Worm (Caenorhabditis elegans) whole organism, young adult: ENCODE data around the gene srh-46.

Experiments used
- B0019.2 ChIP-seq: fragments of 200-800 bp; sonication (Bioruptor generic); conservative IDR thresholded peaks from 2 replicates; pipeline ENCODE4 v1.3.6; 2022; ENCODE audit warnings: missing genetic modification reagents, missing genetic modification characterization, missing compliant biosample characterization
- B0035.1 ChIP-seq: sonication (generic microtip); optimal IDR thresholded peaks from 2 replicates; lab custom pipeline; 2016; ENCODE audit warnings: missing genetic modification characterization, mild to moderate bottlenecking, missing compliant biosample characterization, missing genotype, missing genetic modification reagents
- F10E7.11 ChIP-seq: sonication (generic microtip); optimal IDR thresholded peaks from 2 replicates; lab custom pipeline; 2017; ENCODE audit warnings: mild to moderate bottlenecking, missing genetic modification characterization, moderate library complexity, missing compliant biosample characterization
- F23B12.7 ChIP-seq: sonication (generic microtip); optimal IDR thresholded peaks from 2 replicates; lab custom pipeline; 2017; ENCODE audit warnings: missing genetic modification characterization, mild to moderate bottlenecking, missing compliant biosample characterization, antibody characterized with exemption, moderate library complexity; ENCODE audit not compliant: insufficient read depth
- F37B4.10 ChIP-seq: fragments of 200-800 bp; sonication (Bioruptor generic); IDR thresholded peaks from 2 replicates; pipeline ENCODE4 v1.3.6; 2022; ENCODE audit warnings: missing genetic modification characterization, missing compliant biosample characterization
- F55B11.4 ChIP-seq: sonication (generic microtip); optimal IDR thresholded peaks from 2 replicates; lab custom pipeline; 2016; ENCODE audit warnings: missing compliant biosample characterization, missing genetic modification characterization, borderline replicate concordance; ENCODE audit not compliant: insufficient read depth
- K11D2.4 ChIP-seq: fragments of 200-800 bp; sonication (Bioruptor generic); IDR thresholded peaks from 2 replicates; pipeline ENCODE4 v1.3.6; 2022; ENCODE audit warnings: missing genetic modification reagents, missing genetic modification characterization, missing compliant biosample characterization
- T26A5.8 ChIP-seq: sonication (generic microtip); optimal IDR thresholded peaks from 2 replicates; lab custom pipeline; 2016; ENCODE audit warnings: missing genetic modification characterization, missing compliant biosample characterization
- Y56A3A.18 ChIP-seq: fragments of 200-800 bp; sonication (Bioruptor generic); IDR thresholded peaks from 2 replicates; pipeline ENCODE4 v1.3.6; 2022; ENCODE audit warnings: missing genetic modification reagents, missing genetic modification characterization, missing compliant biosample characterization
- Y79H2A.3 ChIP-seq: fragments of 200-800 bp; sonication (Bioruptor generic); conservative IDR thresholded peaks from 2 replicates; pipeline ENCODE4 v1.3.6; 2022; ENCODE audit warnings: missing genetic modification reagents, missing genetic modification characterization, missing compliant biosample characterization
- aptf-2 ChIP-seq: fragments of 200-800 bp; sonication (Bioruptor generic); conservative IDR thresholded peaks from 2 replicates; pipeline ENCODE4 v1.3.6; 2022; ENCODE audit warnings: missing genetic modification reagents, missing genetic modification characterization, missing compliant biosample characterization
- attf-3 ChIP-seq: fragments of 200-800 bp; sonication (Bioruptor generic); conservative IDR thresholded peaks from 2 replicates; pipeline ENCODE4 v1.3.6; 2022; ENCODE audit warnings: missing genetic modification reagents, missing genetic modification characterization, missing compliant biosample characterization
- bed-1 ChIP-seq: fragments of 200-800 bp; sonication (Bioruptor generic); IDR thresholded peaks from 2 replicates; pipeline ENCODE4 v1.3.6; 2022; ENCODE audit warnings: missing genetic modification reagents, missing genetic modification characterization, missing compliant biosample characterization
- cebp-1 ChIP-seq, 2 experiments: fragments of 200-800 bp in 1 of 2; sonication (Bioruptor generic) in 1 of 2; sonication (generic microtip) in 1 of 2; IDR thresholded peaks in 1 of 2; optimal IDR thresholded peaks in 1 of 2; 2 replicates each; pipeline versions ENCODE4 v1.3.6 to Lab custom; 2017 to 2022; ENCODE audit warnings: missing compliant biosample characterization in 2 of 2, missing genetic modification characterization in 2 of 2, mild to moderate bottlenecking in 1 of 2, missing genetic modification reagents in 1 of 2, moderate library complexity in 1 of 2
- cebp-2 ChIP-seq: fragments of 200-800 bp; sonication (Bioruptor generic); IDR thresholded peaks from 2 replicates; pipeline ENCODE4 v1.3.6; 2022; ENCODE audit warnings: missing genetic modification characterization, missing compliant biosample characterization
- ceh-100 ChIP-seq: fragments of 200-800 bp; sonication (Bioruptor generic); IDR thresholded peaks from 2 replicates; pipeline ENCODE4 v1.3.6; 2022; ENCODE audit warnings: missing genetic modification reagents, missing genetic modification characterization, missing compliant biosample characterization
- ceh-91 ChIP-seq: fragments of 200-800 bp; sonication (Bioruptor generic); IDR thresholded peaks from 2 replicates; pipeline ENCODE4 v1.3.6; 2022; ENCODE audit warnings: missing genetic modification reagents, missing genetic modification characterization, missing compliant biosample characterization
- dpl-1 ChIP-seq: fragments of 150-350 bp; optimal IDR thresholded peaks from 2 replicates; lab custom pipeline; 2014; ENCODE audit warnings: missing biosample characterization, missing genetic modification reagents, missing genetic modification characterization
- egl-18 ChIP-seq: fragments of 200-800 bp; sonication (Bioruptor generic); IDR thresholded peaks from 2 replicates; pipeline ENCODE4 v1.3.6; 2022; ENCODE audit warnings: missing genetic modification reagents, missing genetic modification characterization, missing compliant biosample characterization
- hsf-1 ChIP-seq: fragments of 200-800 bp; sonication (Bioruptor generic); IDR thresholded peaks from 2 replicates; pipeline ENCODE4 v1.3.6; 2022; ENCODE audit warnings: missing genetic modification reagents, missing genetic modification characterization, missing compliant biosample characterization
- lag-1 ChIP-seq: fragments of 200-800 bp; sonication (Bioruptor generic); IDR thresholded peaks from 2 replicates; pipeline ENCODE4 v1.3.6; 2022; ENCODE audit warnings: missing genetic modification reagents, missing genetic modification characterization, missing compliant biosample characterization
- lin-26 ChIP-seq: fragments of 200-800 bp; sonication (Bioruptor generic); IDR thresholded peaks from 2 replicates; pipeline ENCODE4 v1.3.6; 2022; ENCODE audit warnings: missing genetic modification reagents, missing genetic modification characterization, missing compliant biosample characterization
- lin-54 ChIP-seq: fragments of 200-800 bp; sonication (Bioruptor generic); optimal IDR thresholded peaks from 2 replicates; lab custom pipeline; 2018; ENCODE audit warnings: mild to moderate bottlenecking, missing genetic modification characterization, missing compliant biosample characterization
- lsl-1 ChIP-seq: fragments of 200-800 bp; sonication (Bioruptor generic); optimal IDR thresholded peaks from 2 replicates; lab custom pipeline; 2018; ENCODE audit warnings: mild to moderate bottlenecking, missing genetic modification characterization, moderate library complexity, missing compliant biosample characterization
- madf-10 ChIP-seq: sonication (generic microtip); optimal IDR thresholded peaks from 2 replicates; lab custom pipeline; 2016; ENCODE audit warnings: mild to moderate bottlenecking, missing genetic modification characterization, missing compliant biosample characterization
- mcd-1 ChIP-seq: fragments of 200-800 bp; sonication (Bioruptor generic); IDR thresholded peaks from 2 replicates; pipeline ENCODE4 v1.3.6; 2022; ENCODE audit warnings: missing genetic modification reagents, missing genetic modification characterization, missing compliant biosample characterization
- mxl-1 ChIP-seq: sonication (generic microtip); optimal IDR thresholded peaks from 2 replicates; lab custom pipeline; 2016; ENCODE audit warnings: missing genetic modification characterization, missing compliant biosample characterization
- nfya-1 ChIP-seq: sonication (generic microtip); optimal IDR thresholded peaks from 2 replicates; lab custom pipeline; 2017; ENCODE audit warnings: antibody characterized with exemption, missing compliant biosample characterization, missing genetic modification characterization, borderline replicate concordance; ENCODE audit not compliant: insufficient read depth
- nhr-90 ChIP-seq: sonication (generic microtip); optimal IDR thresholded peaks from 2 replicates; lab custom pipeline; 2016; ENCODE audit warnings: missing genotype, mild to moderate bottlenecking, missing genetic modification characterization, missing compliant biosample characterization
- pbrm-1 ChIP-seq: fragments of 200-800 bp; sonication (Bioruptor generic); IDR thresholded peaks from 2 replicates; pipeline ENCODE4 v1.3.6; 2022; ENCODE audit warnings: missing genetic modification reagents, missing genetic modification characterization, missing compliant biosample characterization
- rcor-1 ChIP-seq: fragments of 200-800 bp; sonication (Bioruptor generic); IDR thresholded peaks from 2 replicates; pipeline ENCODE4 v1.3.6; 2022; ENCODE audit warnings: missing genetic modification reagents, missing genetic modification characterization, missing compliant biosample characterization
- sdz-38 ChIP-seq: sonication (generic microtip); optimal IDR thresholded peaks from 2 replicates; lab custom pipeline; 2016; ENCODE audit warnings: missing genotype, missing genetic modification characterization, missing compliant biosample characterization
- snpc-1.3 ChIP-seq: sonication (generic microtip); optimal IDR thresholded peaks from 2 replicates; lab custom pipeline; 2017; ENCODE audit warnings: missing genetic modification characterization, mild to moderate bottlenecking, missing compliant biosample characterization, antibody characterized with exemption, moderate library complexity, missing genotype, missing genetic modification reagents; ENCODE audit not compliant: insufficient read depth
- snpc-3.4 ChIP-seq: sonication (generic microtip); optimal IDR thresholded peaks from 2 replicates; lab custom pipeline; 2017; ENCODE audit warnings: missing genetic modification characterization, mild to moderate bottlenecking, missing compliant biosample characterization, antibody characterized with exemption, moderate library complexity, missing genotype, missing genetic modification reagents
- snpc-4 ChIP-seq, 5 experiments: fragments of 150-350 bp in 1 of 5; sonication (generic microtip) in 4 of 5; optimal IDR thresholded peaks; 2 replicates each; lab custom pipeline; 2014 to 2018; ENCODE audit warnings: missing genetic modification characterization in 5 of 5, missing biosample characterization in 3 of 5, antibody characterized with exemption in 2 of 5, mild to moderate bottlenecking in 2 of 5, missing compliant biosample characterization in 2 of 5, missing genotype in 2 of 5, moderate library complexity in 2 of 5, missing genetic modification reagents in 1 of 5
- somi-1 ChIP-seq: fragments of 200-800 bp; sonication (Bioruptor generic); optimal IDR thresholded peaks from 2 replicates; lab custom pipeline; 2018; ENCODE audit warnings: mild to moderate bottlenecking, missing genetic modification characterization, missing compliant biosample characterization
- sptf-2 ChIP-seq: fragments of 200-800 bp; sonication (Bioruptor generic); optimal IDR thresholded peaks from 2 replicates; lab custom pipeline; 2018; ENCODE audit warnings: mild to moderate bottlenecking, missing genetic modification characterization, missing compliant biosample characterization
- tbp1 ChIP-seq: fragments of 200-800 bp; sonication (Bioruptor generic); optimal IDR thresholded peaks from 2 replicates; lab custom pipeline; 2018; ENCODE audit warnings: mild to moderate bottlenecking, missing genetic modification characterization, missing compliant biosample characterization
- unc-130 ChIP-seq: sonication (generic microtip); optimal IDR thresholded peaks from 2 replicates; lab custom pipeline; 2016; ENCODE audit warnings: missing genetic modification reagents, missing genetic modification characterization, missing compliant biosample characterization
- xnd-1 ChIP-seq: sonication (generic microtip); optimal IDR thresholded peaks from 2 replicates; lab custom pipeline; 2016; ENCODE audit warnings: missing genotype, missing genetic modification reagents, missing genetic modification characterization, missing compliant biosample characterization
- ztf-22 ChIP-seq: fragments of 200-800 bp; sonication (Bioruptor generic); optimal IDR thresholded peaks from 2 replicates; lab custom pipeline; 2018; ENCODE audit warnings: mild to moderate bottlenecking, missing genetic modification characterization, moderate library complexity, missing compliant biosample characterization
- ztf-25 ChIP-seq: fragments of 200-800 bp; sonication (Bioruptor generic); IDR thresholded peaks from 2 replicates; pipeline ENCODE4 v1.3.6; 2022; ENCODE audit warnings: missing genetic modification reagents, missing genetic modification characterization, missing compliant biosample characterization
- ztf-26 ChIP-seq: sonication (generic microtip); optimal IDR thresholded peaks from 2 replicates; lab custom pipeline; 2017; ENCODE audit warnings: missing genetic modification characterization, missing compliant biosample characterization
- ztf-3 ChIP-seq: fragments of 200-800 bp; sonication (Bioruptor generic); optimal IDR thresholded peaks from 2 replicates; lab custom pipeline; 2018; ENCODE audit warnings: mild to moderate bottlenecking, missing genetic modification characterization, missing compliant biosample characterization

Gene srh-46

DNA sequence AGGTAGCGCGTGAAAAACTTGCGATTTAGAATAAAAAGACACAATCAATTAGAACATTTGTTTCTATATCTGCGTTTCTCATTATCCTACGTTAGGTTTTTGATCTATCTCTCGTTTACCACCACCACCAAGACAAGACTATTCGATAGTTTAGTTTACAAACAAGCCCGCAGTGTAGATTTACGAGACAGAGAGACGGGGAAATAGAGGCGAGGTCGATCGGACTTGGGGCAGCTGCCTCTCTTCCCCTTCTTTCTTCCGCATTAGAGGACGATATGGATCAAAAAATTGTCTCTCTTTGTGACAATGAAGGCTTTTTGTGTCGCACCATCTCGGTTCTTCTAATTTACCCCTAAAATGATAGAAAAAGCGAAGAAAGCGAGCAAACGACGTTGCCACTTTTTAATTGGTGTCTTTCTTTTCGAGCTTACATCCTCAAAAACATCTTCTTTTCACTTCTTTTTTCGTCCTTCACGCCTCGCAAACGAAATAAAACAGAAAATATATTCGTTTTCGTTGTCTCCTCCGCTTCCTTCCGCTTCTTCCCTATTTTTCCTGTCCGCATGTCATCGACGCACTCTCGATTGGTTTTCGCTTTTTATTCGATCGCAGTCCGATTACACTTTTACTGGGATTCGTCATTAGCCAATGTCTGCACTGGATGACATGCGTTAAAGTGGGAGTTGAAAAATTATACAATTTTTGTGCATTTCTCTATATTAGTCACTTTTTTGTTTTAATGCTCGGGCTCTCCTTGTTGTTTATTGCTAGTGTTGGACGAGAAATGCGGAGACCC lies 21.1 kb downstream of the srh-46 start:
- TF ChIP-seq unc-130 = no peak
- no peak for TF ChIP-seq nfya-1 (tag; lab: Kevin White, UChicago)
- no peak for TF ChIP-seq cebp-1 (GFP tag; IDR thresholded peaks at IDR 0.05; lab: Robert Waterston, UW)
- TF ChIP-seq cebp-1 (tag; optimal IDR thresholded peaks at IDR 0.05; lab: Kevin White, UChicago) = no peak
- no peak for TF ChIP-seq bed-1 (GFP tag; lab: Robert Waterston, UW)
- no peak for TF ChIP-seq cebp-2 (GFP tag; lab: Robert Waterston, UW)

DNA sequence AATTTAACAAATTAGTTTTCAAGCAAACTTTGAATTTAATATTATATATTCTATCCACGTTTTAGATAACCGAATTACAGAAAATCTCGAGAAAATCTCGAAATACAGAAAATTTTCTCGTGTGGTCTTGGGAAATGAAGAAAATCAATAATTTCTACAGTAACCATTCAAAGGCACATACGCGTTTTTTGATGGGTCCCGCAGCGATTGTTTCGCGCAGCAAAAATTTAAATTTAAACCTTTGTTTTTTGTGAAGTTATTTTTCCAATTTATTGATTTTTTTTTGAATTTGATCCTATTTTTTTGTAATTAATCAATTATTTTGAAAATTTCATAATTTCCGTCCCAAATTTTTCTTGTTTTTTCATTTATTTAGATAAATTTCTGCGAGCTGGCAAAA lies 23.1 kb downstream of the srh-46 start:
- TF ChIP-seq lin-26 (GFP tag; lab: Robert Waterston, UW) (no peak), T26A5.8 (tag; lab: Kevin White, UChicago) (no peak), pbrm-1 (GFP tag; lab: Robert Waterston, UW) (no peak), ceh-100 (GFP tag; lab: Robert Waterston, UW) (no peak), sdz-38 (no peak), madf-10 (no peak), B0035.1 (tag; lab: Kevin White, UChicago) (no peak), sptf-2 (GFP tag; lab: Kevin White, UChicago) (no peak), somi-1 (GFP tag; lab: Kevin White, UChicago) (no peak), aptf-2 (GFP tag; lab: Robert Waterston, UW) (no peak), F55B11.4 (tag; lab: Kevin White, UChicago) (no peak), egl-18 (no peak), ztf-26 (tag; lab: Kevin White, UChicago) (no peak), ceh-91 (GFP tag; lab: Robert Waterston, UW) (peak; percentile 45; the same call in 1 of the 2 replicates), ztf-3 (GFP tag; lab: Kevin White, UChicago) (no peak), ztf-25 (GFP tag; lab: Robert Waterston, UW) (no peak), F23B12.7 (tag; lab: Kevin White, UChicago) (no peak), lin-54 (GFP tag; lab: Kevin White, UChicago) (peak; percentile 78), mcd-1 (GFP tag; lab: Robert Waterston, UW) (peak; percentile 37; the same call in 1 of the 2 replicates), snpc-1.3 (tag; lab: Kevin White, UChicago) (peak; percentile 40), B0019.2 (GFP tag; lab: Robert Waterston, UW) (no peak), lag-1 (GFP tag; lab: Robert Waterston, UW) (no peak), cebp-1 (GFP tag; IDR thresholded peaks at IDR 0.05; lab: Robert Waterston, UW) (no peak), cebp-1 (tag; optimal IDR thresholded peaks at IDR 0.05; lab: Kevin White, UChicago) (no peak), xnd-1 (tag; lab: Kevin White, UChicago) (peak; percentile 96), dpl-1 (GFP tag; lab: Kevin White, UChicago) (no peak), tbp1 (GFP tag; lab: Kevin White, UChicago) (no peak), hsf-1 (GFP tag; lab: Robert Waterston, UW) (no peak), mxl-1 (tag; lab: Kevin White, UChicago) (no peak), rcor-1 (GFP tag; lab: Robert Waterston, UW) (no peak), lsl-1 (GFP tag; lab: Kevin White, UChicago) (peak; percentile 93), Y79H2A.3 (GFP tag; lab: Robert Waterston, UW) (no peak), snpc-3.4 (tag; lab: Kevin White, UChicago) (peak; percentile 72), attf-3 (no peak), F37B4.10 (GFP tag; lab: Robert Waterston, UW) (no peak), K11D2.4 (no peak), Y56A3A.18 (no peak), nhr-90 (no peak), snpc-4 (GFP tag; optimal IDR thresholded peaks at IDR 0.05; lab: Kevin White, UChicago) (no peak), snpc-4 (tag; optimal IDR thresholded peaks at IDR 0.05; lab: Kevin White, UChicago) (peak in 1 of 4 experiments; percentile 47), F10E7.11 (tag; lab: Kevin White, UChicago) (no peak), ztf-22 (no peak)
